Worm (Caenorhabditis elegans) whole organism, L1 larva: ENCODE measurements around the gene C04G6.6.
A peak's percentile ranks its signal among the peaks of the same experiment; 100 is the strongest.

Experiments
- C04F5.9 ChIP-seq: sonication (generic microtip); optimal IDR thresholded peaks from 2 replicates; lab custom pipeline; 2016; ENCODE audit warnings: missing genetic modification characterization, missing compliant biosample characterization
- C16A3.4 ChIP-seq: fragments of 150-350 bp; optimal IDR thresholded peaks from 2 replicates; lab custom pipeline; 2014; ENCODE audit warnings: missing biosample characterization, missing genetic modification characterization
- C34B4.2 ChIP-seq: sonication (generic microtip); optimal IDR thresholded peaks from 2 replicates; lab custom pipeline; 2017; ENCODE audit warnings: mild to moderate bottlenecking, missing genetic modification characterization, missing compliant biosample characterization
- F16B12.6 ChIP-seq: fragments of 150-350 bp; optimal IDR thresholded peaks from 2 replicates; lab custom pipeline; 2014; ENCODE audit warnings: missing biosample characterization, missing genetic modification characterization
- alr-1 ChIP-seq: fragments of 200-800 bp; sonication (Bioruptor generic); optimal IDR thresholded peaks from 2 replicates; lab custom pipeline; 2018; ENCODE audit warnings: borderline replicate concordance, mild to moderate bottlenecking, missing genetic modification characterization, missing compliant biosample characterization
- aly-2 ChIP-seq: fragments of 150-350 bp; optimal IDR thresholded peaks from 2 replicates; lab custom pipeline; 2014; ENCODE audit warnings: missing biosample characterization, missing genetic modification characterization
- blmp-1 ChIP-seq: fragments of 150-350 bp; optimal IDR thresholded peaks from 2 replicates; lab custom pipeline; 2014; ENCODE audit warnings: missing biosample characterization, missing genetic modification characterization
- ceh-63 ChIP-seq: fragments of 200-800 bp; sonication (Bioruptor generic); optimal IDR thresholded peaks from 2 replicates; lab custom pipeline; 2018; ENCODE audit warnings: mild to moderate bottlenecking, missing genetic modification characterization, missing compliant biosample characterization
- ceh-82 ChIP-seq, 3 experiments: fragments of 150-350 bp in 1 of 3; sonication (generic microtip) in 2 of 3; optimal IDR thresholded peaks; 2 replicates each; lab custom pipeline; 2014 to 2017; ENCODE audit warnings: missing biosample characterization in 3 of 3, missing genetic modification characterization in 3 of 3
- ceh-88 ChIP-seq: fragments of 200-800 bp; sonication (Bioruptor generic); IDR thresholded peaks from 2 replicates; pipeline ENCODE4 v1.3.6; 2022; ENCODE audit warnings: missing genetic modification characterization, missing compliant biosample characterization
- dpl-1 ChIP-seq, 3 experiments: fragments of 150-350 bp in 2 of 3; sonication (generic microtip) in 1 of 3; optimal IDR thresholded peaks; 2 replicates each; lab custom pipeline; 2014 to 2017; ENCODE audit warnings: missing biosample characterization in 3 of 3, missing genetic modification characterization in 3 of 3, missing genetic modification reagents in 3 of 3
- efl-1 ChIP-seq, 4 experiments: fragments of 150-350 bp; optimal IDR thresholded peaks in 3 of 4; peaks in 1 of 4; 1 replicate in 1 of 4; 2 replicates in 3 of 4; lab custom pipeline; 2014; ENCODE audit warnings: missing biosample characterization in 2 of 4, missing genetic modification characterization in 2 of 4, missing genetic modification reagents in 2 of 4
- elt-2 ChIP-seq: sonication (generic microtip); optimal IDR thresholded peaks from 2 replicates; lab custom pipeline; 2016; ENCODE audit warnings: missing genetic modification characterization, mild to moderate bottlenecking, inconsistent platforms, missing compliant biosample characterization, missing genetic modification reagents
- elt-3 ChIP-seq, 6 experiments: fragments of 150-350 bp in 1 of 6; sonication (generic microtip); optimal IDR thresholded peaks; 2 replicates each; lab custom pipeline; 2017 to 2018; ENCODE audit warnings: missing biosample characterization in 6 of 6, missing genetic modification characterization in 6 of 6, inconsistent platforms in 1 of 6
- ets-5 ChIP-seq: fragments of 200-800 bp; sonication (Bioruptor generic); IDR thresholded peaks from 2 replicates; pipeline ENCODE4 v1.3.6; 2022; ENCODE audit warnings: missing genetic modification characterization, missing compliant biosample characterization
- fkh-10 ChIP-seq: sonication (generic microtip); optimal IDR thresholded peaks from 2 replicates; lab custom pipeline; 2017; ENCODE audit warnings: missing biosample characterization, missing genetic modification reagents, missing genetic modification characterization
- fkh-4 ChIP-seq: sonication (generic microtip); optimal IDR thresholded peaks from 2 replicates; lab custom pipeline; 2016; ENCODE audit warnings: missing compliant biosample characterization, missing genetic modification characterization, borderline replicate concordance
- fkh-8 ChIP-seq: sonication (generic microtip); optimal IDR thresholded peaks from 2 replicates; lab custom pipeline; 2016; ENCODE audit warnings: mild to moderate bottlenecking, missing genetic modification characterization, missing compliant biosample characterization
- hlh-17 ChIP-seq: fragments of 200-800 bp; sonication (Bioruptor generic); optimal IDR thresholded peaks from 2 replicates; lab custom pipeline; 2018; ENCODE audit warnings: missing genetic modification characterization, mild to moderate bottlenecking, missing compliant biosample characterization, moderate library complexity, borderline replicate concordance
- hlh-4 ChIP-seq: sonication (generic microtip); optimal IDR thresholded peaks from 2 replicates; lab custom pipeline; 2016; ENCODE audit warnings: mild to moderate bottlenecking, missing genetic modification characterization, missing compliant biosample characterization
- isw-1 ChIP-seq: fragments of 200-800 bp; sonication (Bioruptor generic); IDR thresholded peaks from 2 replicates; pipeline ENCODE4 v1.3.6; 2022; ENCODE audit warnings: missing genetic modification characterization, missing compliant biosample characterization
- jun-1 ChIP-seq: fragments of 150-350 bp; optimal IDR thresholded peaks from 2 replicates; lab custom pipeline; 2014; ENCODE audit warnings: missing biosample characterization, missing genetic modification reagents, missing genetic modification characterization
- lin-14 ChIP-seq: fragments of 200-800 bp; sonication (Bioruptor generic); optimal IDR thresholded peaks from 2 replicates; lab custom pipeline; 2018; ENCODE audit warnings: mild to moderate bottlenecking, missing genetic modification characterization, moderate library complexity, missing compliant biosample characterization
- lin-35 ChIP-seq, 2 experiments: fragments of 150-350 bp; optimal IDR thresholded peaks; 2 replicates each; lab custom pipeline; 2014; ENCODE audit warnings: missing biosample characterization in 2 of 2, missing genetic modification characterization in 2 of 2, missing genetic modification reagents in 2 of 2
- lir-3 ChIP-seq: sonication (generic microtip); optimal IDR thresholded peaks from 2 replicates; lab custom pipeline; 2016; ENCODE audit warnings: mild to moderate bottlenecking, missing genetic modification characterization, moderate library complexity, missing compliant biosample characterization; ENCODE audit not compliant: poor library complexity
- lsy-2 ChIP-seq, 2 experiments: fragments of 150-350 bp; optimal IDR thresholded peaks; 2 replicates each; lab custom pipeline; 2014; ENCODE audit warnings: missing biosample characterization in 2 of 2, missing genetic modification characterization in 2 of 2
- mab-9 ChIP-seq: fragments of 200-800 bp; sonication (Bioruptor generic); IDR thresholded peaks from 2 replicates; pipeline ENCODE4 v1.3.6; 2022; ENCODE audit warnings: missing genetic modification reagents, missing genetic modification characterization, missing compliant biosample characterization
- mef-2 ChIP-seq: fragments of 150-350 bp; optimal IDR thresholded peaks from 2 replicates; lab custom pipeline; 2014; ENCODE audit warnings: missing biosample characterization, missing genetic modification characterization
- mep-1 ChIP-seq: fragments of 150-350 bp; optimal IDR thresholded peaks from 2 replicates; lab custom pipeline; 2014; ENCODE audit warnings: missing biosample characterization, missing genetic modification characterization
- nhr-11 ChIP-seq: fragments of 150-350 bp; optimal IDR thresholded peaks from 2 replicates; lab custom pipeline; 2014; ENCODE audit warnings: missing biosample characterization, missing genetic modification characterization
- nhr-12 ChIP-seq: sonication (generic microtip); optimal IDR thresholded peaks from 2 replicates; lab custom pipeline; 2017; ENCODE audit warnings: missing biosample characterization, missing genetic modification characterization
- nhr-19 ChIP-seq: fragments of 200-800 bp; sonication (Bioruptor generic); conservative IDR thresholded peaks from 2 replicates; pipeline ENCODE4 v1.3.6; 2022; ENCODE audit warnings: missing genetic modification characterization, missing compliant biosample characterization
- nhr-237 ChIP-seq: fragments of 150-350 bp; optimal IDR thresholded peaks from 2 replicates; lab custom pipeline; 2014; ENCODE audit warnings: missing biosample characterization, missing genetic modification characterization
- nhr-28 ChIP-seq: fragments of 150-350 bp; optimal IDR thresholded peaks from 2 replicates; lab custom pipeline; 2014; ENCODE audit warnings: missing biosample characterization, missing genetic modification characterization
- nhr-71 ChIP-seq: sonication (generic microtip); optimal IDR thresholded peaks from 2 replicates; lab custom pipeline; 2016; ENCODE audit warnings: mild to moderate bottlenecking, missing genetic modification characterization, moderate library complexity, missing compliant biosample characterization
- nhr-77 ChIP-seq: fragments of 150-350 bp; optimal IDR thresholded peaks from 2 replicates; lab custom pipeline; 2014; ENCODE audit warnings: missing biosample characterization, missing genetic modification characterization
- nhr-84 ChIP-seq: sonication (generic microtip); optimal IDR thresholded peaks from 2 replicates; lab custom pipeline; 2017; ENCODE audit warnings: missing biosample characterization, missing genetic modification characterization
- nhr-90 ChIP-seq: sonication (generic microtip); optimal IDR thresholded peaks from 2 replicates; lab custom pipeline; 2016; ENCODE audit warnings: mild to moderate bottlenecking, missing genetic modification characterization, missing compliant biosample characterization; ENCODE audit not compliant: poor library complexity
- pag-3 ChIP-seq: sonication (generic microtip); optimal IDR thresholded peaks from 2 replicates; lab custom pipeline; 2017; ENCODE audit warnings: missing genetic modification characterization, mild to moderate bottlenecking, missing compliant biosample characterization, antibody characterized with exemption, borderline replicate concordance; ENCODE audit not compliant: insufficient read depth
- pqm-1 ChIP-seq: sonication (generic microtip); optimal IDR thresholded peaks from 3 replicates; lab custom pipeline; 2017; ENCODE audit warnings: missing biosample characterization, missing genetic modification characterization
- rnt-1 ChIP-seq: sonication (generic microtip); optimal IDR thresholded peaks from 2 replicates; lab custom pipeline; 2016; ENCODE audit warnings: mild to moderate bottlenecking, missing genetic modification characterization, moderate library complexity, missing compliant biosample characterization
- skn-1 ChIP-seq: fragments of 150-350 bp; optimal IDR thresholded peaks from 2 replicates; lab custom pipeline; 2014; ENCODE audit warnings: missing biosample characterization, missing genetic modification characterization
- sox-4 ChIP-seq: sonication (generic microtip); optimal IDR thresholded peaks from 2 replicates; lab custom pipeline; 2016; ENCODE audit warnings: missing genetic modification characterization, missing compliant biosample characterization
- sptf-1 ChIP-seq: fragments of 150-350 bp; optimal IDR thresholded peaks from 2 replicates; lab custom pipeline; 2014; ENCODE audit warnings: missing biosample characterization, missing genetic modification characterization
- sup-37 ChIP-seq: fragments of 200-800 bp; sonication (Bioruptor generic); optimal IDR thresholded peaks from 2 replicates; lab custom pipeline; 2018; ENCODE audit warnings: mild to moderate bottlenecking, missing genetic modification characterization, missing compliant biosample characterization
- swsn-7 ChIP-seq: sonication (generic microtip); optimal IDR thresholded peaks from 2 replicates; lab custom pipeline; 2016; ENCODE audit warnings: missing genetic modification characterization, missing compliant biosample characterization
- unc-130 ChIP-seq: fragments of 150-350 bp; optimal IDR thresholded peaks from 2 replicates; lab custom pipeline; 2017; ENCODE audit warnings: missing biosample characterization, missing genetic modification characterization, inconsistent platforms
- unc-62 ChIP-seq: fragments of 150-350 bp; optimal IDR thresholded peaks from 2 replicates; lab custom pipeline; 2014; ENCODE audit warnings: missing biosample characterization, missing genetic modification reagents, missing genetic modification characterization
- unc-98 ChIP-seq: fragments of 200-800 bp; sonication (Bioruptor generic); IDR thresholded peaks from 2 replicates; pipeline ENCODE4 v1.3.6; 2022; ENCODE audit warnings: missing genetic modification characterization, missing compliant biosample characterization
- zag-1 ChIP-seq: fragments of 150-350 bp; optimal IDR thresholded peaks from 2 replicates; lab custom pipeline; 2014; ENCODE audit warnings: missing biosample characterization, missing genetic modification characterization

C04G6.6 gene

DNA sequence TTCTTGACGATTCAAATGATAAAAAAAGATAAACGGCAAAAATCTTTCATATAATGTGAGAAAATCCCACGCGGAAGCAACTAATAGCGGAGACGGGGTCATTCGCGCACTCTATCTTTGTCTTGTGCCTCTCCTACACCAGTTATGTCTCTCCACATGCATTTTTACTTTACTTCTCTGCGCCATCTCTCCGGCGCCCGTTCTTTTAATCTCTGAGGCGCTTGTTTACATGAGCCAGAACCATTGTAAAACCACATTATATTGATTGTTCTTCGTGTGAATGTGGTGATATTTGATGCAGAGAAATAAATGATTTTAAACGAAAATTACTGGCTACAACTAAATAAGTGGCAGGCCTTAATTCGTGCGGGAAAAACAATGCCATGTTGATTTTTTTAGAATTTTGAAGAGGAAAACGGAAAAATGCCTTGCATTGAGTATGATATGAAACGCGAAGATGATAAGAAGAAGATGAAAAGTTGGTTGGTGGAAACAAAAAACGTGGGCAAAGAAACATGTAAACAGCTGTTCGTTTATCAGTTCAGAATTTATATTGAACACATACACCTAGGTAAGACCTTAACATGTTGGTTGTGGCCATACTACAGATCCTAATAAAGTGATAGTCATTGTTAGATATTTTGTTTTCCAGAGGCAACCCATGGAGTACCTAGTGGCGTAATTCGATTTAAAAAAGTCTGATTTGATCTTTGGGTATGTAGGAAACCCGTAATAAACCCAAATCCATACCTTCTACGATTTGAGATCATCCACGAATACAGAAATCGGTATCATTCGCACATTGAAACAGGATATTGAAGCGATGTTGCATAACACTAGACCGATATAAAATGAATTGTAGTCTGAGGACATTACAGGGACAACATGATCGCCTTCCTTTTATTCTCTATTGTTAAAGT is 6.9 kb downstream of the C04G6.6 start, which contains the start of gene C04G6.2:
TSS of gene C04G6.2 (plus strand) at position 870 of the 920 bp plus-strand sequence.
- TF ChIP-seq lsy-2 (tag; optimal IDR thresholded peaks at IDR 0.05; lab: Kevin White, UChicago) (peak; percentile 44 to 62), alr-1 (tag; lab: Kevin White, UChicago) (no peak), ceh-82 (tag; optimal IDR thresholded peaks at IDR 0.05; lab: Kevin White, UChicago) (peak in 2 of 3 experiments; percentile 16 to 45), unc-62 (GFP tag; lab: Kevin White, UChicago) (no peak), elt-2 (peak; percentile 78), sup-37 (GFP tag; lab: Kevin White, UChicago) (no peak), nhr-71 (peak; percentile 72), C16A3.4 (no peak), dpl-1 (GFP tag; optimal IDR thresholded peaks at IDR 0.05; lab: Kevin White, UChicago) (peak; percentile 10 to 56 (median 35)), nhr-19 (no peak; the same call in none of the 2 replicates), nhr-84 (tag; lab: Kevin White, UChicago) (no peak), fkh-4 (tag; lab: Kevin White, UChicago) (no peak), unc-98 (GFP tag; lab: Robert Waterston, UW) (no peak), unc-130 (tag; lab: Kevin White, UChicago) (peak; percentile 29), nhr-12 (tag; lab: Kevin White, UChicago) (no peak), hlh-17 (GFP tag; lab: Kevin White, UChicago) (no peak), nhr-28 (tag; lab: Kevin White, UChicago) (no peak), mef-2 (tag; lab: Kevin White, UChicago) (no peak), pag-3 (tag; lab: Kevin White, UChicago) (no peak), rnt-1 (tag; lab: Kevin White, UChicago) (peak; percentile 47), mab-9 (GFP tag; lab: Robert Waterston, UW) (no peak), nhr-77 (tag; lab: Kevin White, UChicago) (peak; percentile 32), hlh-4 (tag; lab: Kevin White, UChicago) (no peak), swsn-7 (tag; lab: Kevin White, UChicago) (peak; percentile 40), ceh-88 (GFP tag; lab: Robert Waterston, UW) (no peak), blmp-1 (tag; lab: Kevin White, UChicago) (peak; percentile 69), F16B12.6 (tag; lab: Kevin White, UChicago) (peak; percentile 24), sox-4 (tag; lab: Kevin White, UChicago) (no peak), lin-35 (GFP tag; optimal IDR thresholded peaks at IDR 0.05; lab: Kevin White, UChicago) (peak; percentile 37 to 45), lin-14 (GFP tag; lab: Kevin White, UChicago) (peak; percentile 94), C04F5.9 (tag; lab: Kevin White, UChicago) (no peak), ets-5 (no peak), nhr-11 (tag; lab: Kevin White, UChicago) (no peak), zag-1 (no peak), fkh-10 (no peak), skn-1 (tag; lab: Kevin White, UChicago) (peak; percentile 32), nhr-237 (tag; lab: Kevin White, UChicago) (no peak), pqm-1 (tag; lab: Kevin White, UChicago) (no peak), fkh-8 (peak; percentile 41), efl-1 (optimal IDR thresholded peaks at IDR 0.05; lab: Kevin White, UChicago) (peak; percentile 52 to 65), efl-1 (GFP tag; optimal IDR thresholded peaks at IDR 0.05 in 1 of 2; lab: Kevin White, UChicago) (peak; percentile 31 to 94), sptf-1 (tag; lab: Kevin White, UChicago) (no peak), ceh-63 (GFP tag; lab: Kevin White, UChicago) (no peak), aly-2 (tag; lab: Kevin White, UChicago) (no peak), jun-1 (tag; lab: Kevin White, UChicago) (no peak), isw-1 (GFP tag; lab: Robert Waterston, UW) (no peak; the same call in 1 of the 2 replicates), elt-3 (tag; optimal IDR thresholded peaks at IDR 0.05; lab: Kevin White, UChicago) (peak in 1 of 6 experiments; percentile 46), C34B4.2 (tag; lab: Kevin White, UChicago) (no peak), nhr-90 (tag; lab: Kevin White, UChicago) (no peak), mep-1 (tag; lab: Kevin White, UChicago) (peak; percentile 53), lir-3 (tag; lab: Kevin White, UChicago) (no peak)
